Fruit fly (Drosophila melanogaster): ENCODE data around the gene CG9592.

Gene CG9592

DNA sequence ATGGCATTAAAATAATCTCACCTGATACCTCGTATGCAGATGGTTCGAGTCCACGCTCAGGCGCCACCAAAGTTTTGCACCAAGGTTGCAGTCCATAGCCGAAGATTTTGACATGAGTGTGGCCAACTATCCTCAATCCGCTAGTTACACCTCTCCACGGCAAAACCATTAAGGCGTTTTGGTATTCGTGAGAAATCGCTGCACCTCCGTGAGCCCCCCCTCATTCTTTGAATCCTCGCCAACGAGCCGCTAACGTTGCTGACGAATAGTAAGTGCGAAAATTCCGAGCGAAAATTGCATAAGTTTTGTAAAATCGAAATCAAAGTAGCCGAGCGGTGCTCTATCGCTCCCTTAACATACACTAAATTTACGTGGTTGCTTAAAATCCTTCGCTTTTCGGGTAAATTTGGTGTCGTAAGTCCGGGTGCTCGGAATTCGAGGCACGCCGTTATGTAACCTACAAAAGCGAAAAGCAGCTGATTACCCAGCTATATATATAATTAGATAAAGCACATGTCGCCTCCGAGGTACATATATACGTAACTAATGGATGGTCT is 19.9 kb downstream of the CG9592 start, which contains the start of gene Mpcp2 (continued):
- no peak for TF ChIP-seq dmrt99B (tag; optimal IDR thresholded peaks at IDR 0.05)
- peak; percentile 91 for TF ChIP-seq CG2199 (GFP tag; IDR thresholded peaks at IDR 0.05)
- TF ChIP-seq Jarid2 (GFP tag; optimal IDR thresholded peaks at IDR 0.05) = peak; percentile 74
- peak; percentile 19 for TF ChIP-seq zfh2 (GFP tag; optimal IDR thresholded peaks at IDR 0.05)
- no peak for TF ChIP-seq CG16863 (GFP tag; optimal IDR thresholded peaks at IDR 0.05)
- peak in 1 of 2 experiments; percentile 28 for TF ChIP-seq Hr51 (GFP tag; optimal IDR thresholded peaks at IDR 0.05)
- TF ChIP-seq CG8290 (GFP tag; optimal IDR thresholded peaks at IDR 0.05) = peak; percentile 64
- TF ChIP-seq CG8290 (tag; optimal IDR thresholded peaks at IDR 0.05) = peak in 1 of 2 experiments; percentile 94
- no peak for TF ChIP-seq tin (GFP tag; optimal IDR thresholded peaks at IDR 0.05)
- no peak for TF ChIP-seq lmd (GFP tag; IDR thresholded peaks at IDR 0.05)
- TF ChIP-seq CG1603 (tag; optimal IDR thresholded peaks at IDR 0.05) = peak; percentile 87
- TF ChIP-seq Fer3 (tag; optimal IDR thresholded peaks at IDR 0.05) = no peak
- TF ChIP-seq Max (GFP tag; optimal IDR thresholded peaks at IDR 0.05) = no peak
- no peak for TF ChIP-seq gt (GFP tag; IDR thresholded peaks at IDR 0.05)
- peak; percentile 62 for TF ChIP-seq CG2116 (GFP tag; optimal IDR thresholded peaks at IDR 0.05)
- TF ChIP-seq lbe (GFP tag; optimal IDR thresholded peaks at IDR 0.05) = no peak
- TF ChIP-seq onecut (GFP tag; IDR thresholded peaks at IDR 0.05) = 0 out of 2 replicates have a peak, but pooled peaks have one; percentile 4
- TF ChIP-seq Asciz (GFP tag; optimal IDR thresholded peaks at IDR 0.05) = peak; percentile 14
- TF ChIP-seq ind (GFP tag; optimal IDR thresholded peaks at IDR 0.05) = no peak
- TF ChIP-seq Camta (GFP tag; optimal IDR thresholded peaks at IDR 0.05) = peak; percentile 1
- TF ChIP-seq Hr78 (GFP tag; optimal IDR thresholded peaks at IDR 0.05) = no peak
- peak; percentile 29 for TF ChIP-seq CG3163 (GFP tag; optimal IDR thresholded peaks at IDR 0.05)
- TF ChIP-seq crp (GFP tag; optimal IDR thresholded peaks at IDR 0.05) = peak in 1 of 2 experiments; percentile 66
- TF ChIP-seq CG10321 (GFP tag; IDR thresholded peaks at IDR 0.05) = no peak
- TF ChIP-seq CG4617 (GFP tag; optimal IDR thresholded peaks at IDR 0.05; ENCODE audit: borderline replicate concordance) = peak; percentile 76
- no peak for TF ChIP-seq tgo (GFP tag; IDR thresholded peaks at IDR 0.05)
- TF ChIP-seq gcm (GFP tag; optimal IDR thresholded peaks at IDR 0.05) = peak; percentile 49
- peak; percentile 65 for TF ChIP-seq Dip3 (GFP tag; optimal IDR thresholded peaks at IDR 0.05)
- peak; percentile 59; the same call in 1 of the 3 replicates for TF ChIP-seq CG34422 (GFP tag; IDR thresholded peaks at IDR 0.05)
- no peak for TF ChIP-seq z (GFP tag; IDR thresholded peaks at IDR 0.05)
- TF ChIP-seq Hand (GFP tag; optimal IDR thresholded peaks at IDR 0.05) = no peak
- TF ChIP-seq CG11723 (GFP tag; optimal IDR thresholded peaks at IDR 0.05) = no peak
- no peak for TF ChIP-seq H15 (GFP tag; IDR thresholded peaks at IDR 0.05)
- no peak for TF ChIP-seq crc (GFP tag; optimal IDR thresholded peaks at IDR 0.05)
- peak; percentile 10 for TF ChIP-seq CG17359 (tag; optimal IDR thresholded peaks at IDR 0.05)
- TF ChIP-seq CG7963 (GFP tag; IDR thresholded peaks at IDR 0.05; ENCODE audit: partially characterized antibody) = no peak
- no peak for TF ChIP-seq CG10209 (GFP tag; optimal IDR thresholded peaks at IDR 0.05)
- peak; percentile 54 for TF ChIP-seq CG7928 (GFP tag; optimal IDR thresholded peaks at IDR 0.05)
- peak; percentile 72 for TF ChIP-seq Bgb (GFP tag; IDR thresholded peaks at IDR 0.05; ENCODE audit: partially characterized antibody)
- TF ChIP-seq caup (GFP tag; optimal IDR thresholded peaks at IDR 0.05; ENCODE audit: severe bottlenecking) = peak; percentile 53
- TF ChIP-seq Side (GFP tag; optimal IDR thresholded peaks at IDR 0.05) = no peak
- TF ChIP-seq Xbp1 (GFP tag; optimal IDR thresholded peaks at IDR 0.05) = peak; percentile 9
- TF ChIP-seq Deaf1 (tag; optimal IDR thresholded peaks at IDR 0.05) = peak; percentile 67
- peak; percentile 92 for TF ChIP-seq sug (tag; optimal IDR thresholded peaks at IDR 0.05)
- peak; percentile 42; the same call in 2 of the 3 replicates for TF ChIP-seq CG17361 (GFP tag; IDR thresholded peaks at IDR 0.05)
- peak; percentile 96 for TF ChIP-seq stwl (tag; optimal IDR thresholded peaks at IDR 0.05)
- no peak for TF ChIP-seq E2f1 (GFP tag; IDR thresholded peaks at IDR 0.05)
- TF ChIP-seq al (GFP tag; IDR thresholded peaks at IDR 0.05) = no peak
- TF ChIP-seq Pdp1 (GFP tag; optimal IDR thresholded peaks at IDR 0.05) = peak in 1 of 2 experiments; percentile 100

Data from whole organism, embryonic.